Fruit fly (Drosophila melanogaster) whole organism, embryonic: ENCODE results near the gene CG5103.
A peak's percentile ranks its signal among the peaks of the same experiment; 100 is the strongest.

Source experiments
- Ada2b ChIP-seq: fragments of 200-800 bp; sonication (Bioruptor generic); IDR thresholded peaks from 2 replicates; pipeline ENCODE4 v1.3.6; 2022; ENCODE audit warnings: missing biosample characterization, missing genetic modification characterization
- Aef1 ChIP-seq: fragments of 200-800 bp; sonication (Bioruptor generic); IDR thresholded peaks from 3 replicates; pipeline ENCODE4 v1.3.6; 2022; ENCODE audit warnings: missing biosample characterization, missing genetic modification characterization
- Antp ChIP-seq: fragments of 200-800 bp; sonication (Bioruptor generic); optimal IDR thresholded peaks from 3 replicates; lab custom pipeline; 2016; ENCODE audit warnings: missing biosample characterization, missing genetic modification characterization
- Bdp1 ChIP-seq: fragments of 200-800 bp; sonication (Bioruptor generic); optimal IDR thresholded peaks from 3 replicates; lab custom pipeline; 2016; ENCODE audit warnings: missing biosample characterization, missing genetic modification characterization
- CG10959 ChIP-seq: fragments of 200-800 bp; sonication (Bioruptor generic); IDR thresholded peaks from 2 replicates; pipeline ENCODE4 v1.3.6; 2022; ENCODE audit warnings: missing biosample characterization, missing genetic modification characterization
- CG12236 ChIP-seq: fragments of 200-800 bp; sonication (Bioruptor generic); optimal IDR thresholded peaks from 2 replicates; lab custom pipeline; 2016; ENCODE audit warnings: missing biosample characterization, missing genetic modification characterization
- CG12299 ChIP-seq: fragments of 200-800 bp; sonication (Bioruptor generic); optimal IDR thresholded peaks from 2 replicates; lab custom pipeline; 2018; ENCODE audit warnings: missing biosample characterization, mild to moderate bottlenecking, missing genetic modification characterization
- CG13775 ChIP-seq: fragments of 200-800 bp; sonication (Bioruptor generic); optimal IDR thresholded peaks from 3 replicates; lab custom pipeline; 2017; ENCODE audit warnings: missing biosample characterization, mild to moderate bottlenecking, missing genetic modification characterization
- CG13894 ChIP-seq: fragments of 200-800 bp; sonication (Bioruptor generic); optimal IDR thresholded peaks from 3 replicates; lab custom pipeline; 2018; ENCODE audit warnings: missing biosample characterization, mild to moderate bottlenecking, missing genetic modification characterization, moderate library complexity
- CG14050 ChIP-seq: fragments of 200-800 bp; sonication (Bioruptor generic); IDR thresholded peaks from 3 replicates; pipeline ENCODE4 v1.3.6; 2022; ENCODE audit warnings: missing biosample characterization, missing genetic modification characterization
- CG14441 ChIP-seq: fragments of 200-800 bp; sonication (Bioruptor generic); IDR thresholded peaks from 2 replicates; pipeline ENCODE4 v1.3.6; 2022; ENCODE audit warnings: missing biosample characterization, missing genetic modification characterization
- CG1529 ChIP-seq: fragments of 200-800 bp; sonication (Bioruptor generic); optimal IDR thresholded peaks from 3 replicates; lab custom pipeline; 2018; ENCODE audit warnings: missing biosample characterization, missing genetic modification characterization
- CG15479 ChIP-seq: fragments of 200-800 bp; sonication (Bioruptor generic); optimal IDR thresholded peaks from 3 replicates; lab custom pipeline; 2019; ENCODE audit warnings: missing biosample characterization, mild to moderate bottlenecking, missing genetic modification characterization, moderate library complexity
- CG16815 ChIP-seq: fragments of 200-800 bp; sonication (Bioruptor generic); optimal IDR thresholded peaks from 3 replicates; lab custom pipeline; 2017; ENCODE audit warnings: missing biosample characterization, mild to moderate bottlenecking, missing genetic modification characterization
- CG17385 ChIP-seq: fragments of 200-800 bp; sonication (Bioruptor generic); optimal IDR thresholded peaks from 3 replicates; lab custom pipeline; 2018; ENCODE audit warnings: missing biosample characterization, mild to moderate bottlenecking, missing genetic modification characterization
- CG18011 ChIP-seq: fragments of 200-800 bp; sonication (Bioruptor generic); optimal IDR thresholded peaks from 2 replicates; lab custom pipeline; 2017; ENCODE audit warnings: missing biosample characterization, missing genetic modification characterization, mild to moderate bottlenecking, moderate library complexity, missing genotype
- CG1832 ChIP-seq: fragments of 200-800 bp; sonication (Bioruptor generic); optimal IDR thresholded peaks from 2 replicates; lab custom pipeline; 2017; ENCODE audit warnings: missing biosample characterization, mild to moderate bottlenecking, missing genetic modification characterization, inconsistent platforms
- CG31388 ChIP-seq: fragments of 200-800 bp; sonication (Bioruptor generic); optimal IDR thresholded peaks from 2 replicates; lab custom pipeline; 2016; ENCODE audit warnings: missing biosample characterization, missing genetic modification characterization
- CG32532 ChIP-seq: fragments of 200-800 bp; sonication (Bioruptor generic); IDR thresholded peaks from 2 replicates; pipeline ENCODE4 v1.3.6; 2022; ENCODE audit warnings: missing biosample characterization, missing genetic modification characterization
- CG3995 ChIP-seq: fragments of 200-800 bp; sonication (Bioruptor generic); optimal IDR thresholded peaks from 3 replicates; lab custom pipeline; 2016; ENCODE audit warnings: missing biosample characterization, missing genetic modification characterization
- CG42726 ChIP-seq: fragments of 200-800 bp; sonication (Bioruptor generic); IDR thresholded peaks from 2 replicates; pipeline ENCODE4 v1.3.6; 2022; ENCODE audit warnings: missing biosample characterization, missing genetic modification characterization; ENCODE audit not compliant: partially characterized antibody
- CG43689 ChIP-seq: fragments of 200-800 bp; sonication (Bioruptor generic); IDR thresholded peaks from 2 replicates; pipeline ENCODE4 v1.3.6; 2022; ENCODE audit warnings: missing biosample characterization, missing genetic modification characterization
- CG4404 ChIP-seq: fragments of 200-800 bp; sonication (Bioruptor generic); IDR thresholded peaks from 2 replicates; pipeline ENCODE4 v1.3.6; 2022; ENCODE audit warnings: missing biosample characterization, missing genetic modification characterization
- CG5245 ChIP-seq: fragments of 200-800 bp; sonication (Bioruptor generic); optimal IDR thresholded peaks from 3 replicates; lab custom pipeline; 2016; ENCODE audit warnings: missing biosample characterization, missing genetic modification characterization
- CG6813 ChIP-seq: fragments of 200-800 bp; sonication (Bioruptor generic); optimal IDR thresholded peaks from 2 replicates; lab custom pipeline; 2017; ENCODE audit warnings: missing biosample characterization, missing genetic modification characterization, mild to moderate bottlenecking, moderate library complexity, missing genetic modification reagents
- CG7556 ChIP-seq: fragments of 200-800 bp; sonication (Bioruptor generic); optimal IDR thresholded peaks from 2 replicates; lab custom pipeline; 2017; ENCODE audit warnings: missing biosample characterization, mild to moderate bottlenecking, missing genetic modification characterization
- CG8290 ChIP-seq, 3 experiments: fragments of 200-800 bp; sonication (Bioruptor generic); optimal IDR thresholded peaks; 2 replicates each; lab custom pipeline; 2016 to 2019; ENCODE audit warnings: missing biosample characterization in 3 of 3, missing genetic modification characterization in 3 of 3, mild to moderate bottlenecking in 2 of 3, moderate library complexity in 1 of 3
- CG8478 ChIP-seq: fragments of >200 bp; optimal IDR thresholded peaks from 2 replicates; lab custom pipeline; 2018
- CG8924 ChIP-seq: fragments of 200-800 bp; optimal IDR thresholded peaks from 3 replicates; lab custom pipeline; 2019; ENCODE audit warnings: missing biosample characterization, mild to moderate bottlenecking, missing genetic modification characterization, moderate library complexity
- Camta ChIP-seq: fragments of 200-800 bp; sonication (Bioruptor generic); optimal IDR thresholded peaks from 2 replicates; lab custom pipeline; 2016; ENCODE audit warnings: missing biosample characterization, missing genetic modification characterization
- ERR ChIP-seq: fragments of 200-800 bp; sonication (Bioruptor generic); optimal IDR thresholded peaks from 2 replicates; lab custom pipeline; 2016; ENCODE audit warnings: missing biosample characterization, missing genetic modification characterization
- Gsc ChIP-seq: fragments of 200-800 bp; sonication (Bioruptor generic); IDR thresholded peaks from 2 replicates; pipeline ENCODE4 v1.3.6; 2022; ENCODE audit warnings: missing biosample characterization, missing genetic modification characterization
- HmgD ChIP-seq: fragments of 200-800 bp; sonication (Bioruptor generic); optimal IDR thresholded peaks from 3 replicates; lab custom pipeline; 2016; ENCODE audit warnings: missing biosample characterization, missing genetic modification characterization
- Jarid2 ChIP-seq: fragments of 200-800 bp; sonication (Bioruptor generic); optimal IDR thresholded peaks from 3 replicates; lab custom pipeline; 2017; ENCODE audit warnings: mild to moderate bottlenecking, missing biosample characterization, missing genetic modification reagents, missing genetic modification characterization
- Med ChIP-seq: fragments of 200-800 bp; sonication (Bioruptor generic); peaks from one replicate; lab custom pipeline; 2016; ENCODE audit warnings: missing biosample characterization, missing genetic modification characterization, mild to moderate bottlenecking, inconsistent platforms, moderate library complexity
- Meics ChIP-seq: fragments of 200-800 bp; sonication (Bioruptor generic); optimal IDR thresholded peaks from 2 replicates; lab custom pipeline; 2017; ENCODE audit warnings: missing biosample characterization, mild to moderate bottlenecking, missing genetic modification characterization
- amos ChIP-seq: fragments of 200-800 bp; sonication (Bioruptor generic); IDR thresholded peaks from 2 replicates; pipeline ENCODE4 v1.3.6; 2022; ENCODE audit warnings: missing biosample characterization, missing genetic modification characterization; ENCODE audit not compliant: partially characterized antibody
- az2 ChIP-seq: fragments of 200-800 bp; sonication (Bioruptor generic); optimal IDR thresholded peaks from 3 replicates; lab custom pipeline; 2016; ENCODE audit warnings: missing biosample characterization, missing genetic modification characterization
- chif ChIP-seq, 2 experiments: fragments of 200-800 bp; sonication (Bioruptor generic); optimal IDR thresholded peaks; 3 replicates each; lab custom pipeline; 2016; ENCODE audit warnings: missing biosample characterization in 2 of 2, missing genetic modification characterization in 2 of 2
- crp ChIP-seq, 2 experiments: fragments of 200-800 bp; sonication (Bioruptor generic); optimal IDR thresholded peaks; 2 replicates in 1 of 2; 3 replicates in 1 of 2; lab custom pipeline; 2017; ENCODE audit warnings: missing biosample characterization in 2 of 2, missing genetic modification characterization in 2 of 2, mild to moderate bottlenecking in 1 of 2, moderate library complexity in 1 of 2
- danr ChIP-seq: fragments of 200-800 bp; sonication (Bioruptor generic); IDR thresholded peaks from 2 replicates; pipeline ENCODE4 v1.3.6; 2022; ENCODE audit warnings: missing biosample characterization, missing genetic modification characterization
- ems ChIP-seq: fragments of 200-800 bp; sonication (Bioruptor generic); optimal IDR thresholded peaks from 3 replicates; lab custom pipeline; 2016; ENCODE audit warnings: missing biosample characterization, missing genetic modification characterization
- esg ChIP-seq: fragments of 200-800 bp; sonication (Bioruptor generic); conservative IDR thresholded peaks from 2 replicates; pipeline ENCODE4 v1.3.6; 2022; ENCODE audit warnings: missing biosample characterization, missing genetic modification characterization
- gem ChIP-seq: fragments of 200-800 bp; sonication (Bioruptor generic); optimal IDR thresholded peaks from 2 replicates; lab custom pipeline; 2019; ENCODE audit warnings: missing biosample characterization, mild to moderate bottlenecking, missing genetic modification characterization, moderate library complexity
- gsb ChIP-seq: fragments of 200-800 bp; sonication (Bioruptor generic); IDR thresholded peaks from 2 replicates; pipeline ENCODE4 v1.3.6; 2022; ENCODE audit warnings: missing biosample characterization, missing genetic modification characterization
- hth ChIP-seq: fragments of >200 bp; optimal IDR thresholded peaks from 2 replicates; lab custom pipeline; 2017; ENCODE audit warnings: inconsistent platforms
- kni ChIP-seq: fragments of 200-800 bp; sonication (Bioruptor generic); optimal IDR thresholded peaks from 3 replicates; lab custom pipeline; 2017; ENCODE audit warnings: mild to moderate bottlenecking, missing biosample characterization, missing genetic modification reagents, missing genetic modification characterization
- lmd ChIP-seq: fragments of 200-800 bp; sonication (Bioruptor generic); IDR thresholded peaks from 2 replicates; pipeline ENCODE4 v1.3.6; 2022; ENCODE audit warnings: missing biosample characterization, missing genetic modification characterization
- maf-S ChIP-seq: fragments of 200-800 bp; sonication (Bioruptor generic); optimal IDR thresholded peaks from 2 replicates; lab custom pipeline; 2016; ENCODE audit warnings: missing biosample characterization, missing genetic modification characterization
- row ChIP-seq: fragments of 200-800 bp; sonication (Bioruptor generic); IDR thresholded peaks from 3 replicates; pipeline ENCODE4 v1.3.6; 2022; ENCODE audit warnings: missing biosample characterization, missing genetic modification characterization
- sisA ChIP-seq: fragments of 200-800 bp; sonication (Bioruptor generic); IDR thresholded peaks from 2 replicates; pipeline ENCODE4 v1.3.6; 2022; ENCODE audit warnings: missing biosample characterization, missing genetic modification characterization
- ssp ChIP-seq: fragments of 200-800 bp; sonication (Bioruptor generic); IDR thresholded peaks from 2 replicates; pipeline ENCODE4 v1.3.6; 2022; ENCODE audit warnings: missing biosample characterization, missing genetic modification characterization
- z ChIP-seq: fragments of 200-800 bp; sonication (Bioruptor generic); IDR thresholded peaks from 3 replicates; pipeline ENCODE4 v1.3.6; 2022; ENCODE audit warnings: missing biosample characterization, missing genetic modification characterization

CG5103 gene

dm6 chr3L:18250652-18251051 lies 43.4 kb downstream of the CG5103 start (continued):
- TF ChIP-seq CG18011 (no peak), esg (GFP tag; lab: Robert Waterston, UW) (0 out of 2 replicates have a peak, but pooled peaks have one; percentile 23), Aef1 (GFP tag; lab: Robert Waterston, UW) (no peak), CG10959 (GFP tag; lab: Robert Waterston, UW) (peak; percentile 70), CG12299 (tag; lab: Kevin White, UChicago) (no peak), CG17385 (GFP tag; lab: Kevin White, UChicago) (peak; percentile 55), CG13775 (GFP tag; lab: Kevin White, UChicago) (peak; percentile 53), CG8924 (peak; percentile 67), CG6813 (GFP tag; lab: Kevin White, UChicago) (no peak), amos (GFP tag; lab: Robert Waterston, UW) (no peak), ems (GFP tag; lab: Kevin White, UChicago) (no peak), CG14441 (no peak), CG43689 (GFP tag; lab: Robert Waterston, UW) (no peak), CG42726 (GFP tag; lab: Robert Waterston, UW) (no peak), chif (GFP tag; optimal IDR thresholded peaks at IDR 0.05; lab: Kevin White, UChicago) (peak in 1 of 2 experiments; percentile 11), kni (GFP tag; lab: Kevin White, UChicago) (no peak), CG1832 (no peak), lmd (GFP tag; lab: Robert Waterston, UW) (peak; percentile 53; the same call in 1 of the 2 replicates), Ada2b (GFP tag; lab: Robert Waterston, UW) (no peak), CG16815 (GFP tag; lab: Kevin White, UChicago) (peak; percentile 70), CG32532 (GFP tag; lab: Robert Waterston, UW) (no peak), sisA (peak; percentile 65), Camta (GFP tag; lab: Kevin White, UChicago) (no peak), maf-S (GFP tag; lab: Kevin White, UChicago) (no peak), CG14050 (GFP tag; lab: Robert Waterston, UW) (0 out of 3 replicates have a peak, but pooled peaks have one; percentile 17), CG12236 (no peak), ssp (peak; percentile 57; the same call in 1 of the 2 replicates), Meics (no peak), hth (lab: Kevin White, UChicago) (no peak), CG1529 (peak; percentile 47), CG13894 (tag; lab: Kevin White, UChicago) (no peak), CG5245 (GFP tag; lab: Kevin White, UChicago) (no peak), Bdp1 (GFP tag; lab: Kevin White, UChicago) (no peak)

dm6 chr3L:18248815-18249214 lies 45.2 kb downstream of the CG5103 start:
- no peak for TF ChIP-seq danr (GFP tag; lab: Robert Waterston, UW)
- TF ChIP-seq az2 (GFP tag; lab: Kevin White, UChicago) = peak; percentile 17
- no peak for TF ChIP-seq CG17385 (GFP tag; lab: Kevin White, UChicago)
- TF ChIP-seq gem (tag; lab: Kevin White, UChicago) = peak; percentile 10
- no peak for TF ChIP-seq HmgD (GFP tag; lab: Kevin White, UChicago)
- no peak for TF ChIP-seq ems (GFP tag; lab: Kevin White, UChicago)
- peak; percentile 14 for TF ChIP-seq Med
- TF ChIP-seq CG8290 (GFP tag; optimal IDR thresholded peaks at IDR 0.05; lab: Kevin White, UChicago) = no peak
- TF ChIP-seq CG8290 (tag; optimal IDR thresholded peaks at IDR 0.05; lab: Kevin White, UChicago) = no peak
- no peak for TF ChIP-seq crp (GFP tag; optimal IDR thresholded peaks at IDR 0.05; lab: Kevin White, UChicago)
- no peak for TF ChIP-seq ERR (GFP tag; lab: Kevin White, UChicago)
- TF ChIP-seq CG7556 (GFP tag; lab: Kevin White, UChicago) = no peak
- no peak for TF ChIP-seq z (GFP tag; lab: Robert Waterston, UW)
- no peak for TF ChIP-seq CG8478 (lab: Kevin White, UChicago)
- TF ChIP-seq row (GFP tag; lab: Robert Waterston, UW) = 0 out of 3 replicates have a peak, but pooled peaks have one; percentile 12
- no peak for TF ChIP-seq CG15479
- TF ChIP-seq CG3995 (GFP tag; lab: Kevin White, UChicago) = no peak
- TF ChIP-seq CG31388 (GFP tag; lab: Kevin White, UChicago) = no peak
- no peak for TF ChIP-seq CG4404 (GFP tag; lab: Robert Waterston, UW)
- TF ChIP-seq Antp (GFP tag; lab: Kevin White, UChicago) = no peak
- TF ChIP-seq Jarid2 (GFP tag; lab: Kevin White, UChicago) = no peak
- no peak for TF ChIP-seq Gsc (GFP tag; lab: Robert Waterston, UW)
- TF ChIP-seq gsb (GFP tag; lab: Robert Waterston, UW) = no peak
